Fruit fly (Drosophila melanogaster): ENCODE data around the gene jv.
A peak's percentile ranks its signal among the peaks of the same experiment; 100 is the strongest.

Gene jv

dm6 chr3L:6589429-6590062 is at the start of gene jv:
jv (minus strand) TSS chr3L:6589479.
- TF ChIP-seq CTCF (optimal IDR thresholded peaks at IDR 0.05) = no peak

DNA sequence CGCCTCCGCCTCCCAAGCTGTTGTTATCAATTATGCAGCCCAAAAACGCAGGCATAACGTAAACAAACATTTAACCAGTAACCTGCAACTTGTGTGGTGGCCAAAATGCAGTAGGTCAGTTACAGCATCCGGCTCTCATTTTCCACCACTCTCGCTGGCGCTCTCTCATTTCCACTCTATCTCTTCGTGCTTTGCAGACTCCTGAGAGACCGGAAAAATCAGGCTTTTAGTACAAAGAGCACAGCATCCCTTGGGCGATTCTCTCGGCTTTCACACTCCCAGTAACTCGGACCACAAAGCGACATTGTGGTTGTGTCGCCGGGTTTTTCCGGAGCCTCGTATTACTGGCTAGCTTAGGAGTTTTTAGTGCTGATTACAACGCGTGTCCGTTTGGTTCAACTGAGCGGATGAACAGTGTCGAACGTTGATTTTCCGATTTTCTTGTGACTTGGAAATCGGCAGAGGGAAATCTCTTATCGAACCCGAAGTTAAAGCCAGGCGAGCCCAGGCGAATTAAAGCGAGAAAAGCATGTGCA is 34.5 kb upstream of the jv start, which contains the start of gene GluRIA:
TSS of gene GluRIA (plus strand) at position 364 of the 536 bp plus-strand sequence.
- TF ChIP-seq CG8478 (optimal IDR thresholded peaks at IDR 0.05) = no peak
- no peak for TF ChIP-seq CTCF (optimal IDR thresholded peaks at IDR 0.05)

DNA sequence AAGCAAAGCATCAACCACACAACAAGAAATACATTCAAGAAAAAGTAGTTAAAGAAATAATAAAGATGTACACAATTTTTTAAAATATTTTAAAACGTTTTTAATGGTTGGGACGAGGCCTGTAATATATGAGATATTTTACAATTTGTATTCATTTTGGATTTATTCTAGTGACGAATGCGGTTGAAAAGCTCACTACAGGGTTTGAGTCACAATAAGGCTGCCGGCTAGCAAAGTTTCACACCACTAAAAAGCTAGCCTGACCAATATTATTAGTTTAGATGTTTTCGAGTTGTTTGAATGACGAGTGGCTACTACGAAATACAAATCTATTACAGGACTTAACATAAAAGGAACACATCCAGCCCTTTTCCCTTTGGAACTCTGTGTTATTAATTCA is 29.8 kb upstream of the jv start:
- no peak for TF ChIP-seq CG8478 (optimal IDR thresholded peaks at IDR 0.05)
- no peak for TF ChIP-seq CTCF (optimal IDR thresholded peaks at IDR 0.05)

- no peak for TF ChIP-seq CTCF (optimal IDR thresholded peaks at IDR 0.05)
- no peak for TF ChIP-seq CG8478 (optimal IDR thresholded peaks at IDR 0.05)
Measured at dm6 chr3L:6615181-6615580, 25.9 kb upstream of the jv start.

- TF ChIP-seq CTCF (optimal IDR thresholded peaks at IDR 0.05) = no peak
- TF ChIP-seq CG8478 (optimal IDR thresholded peaks at IDR 0.05) = no peak
Measured at dm6 chr3L:6612637-6613036, 23.4 kb upstream of the jv start.

- no peak for TF ChIP-seq CG8478 (optimal IDR thresholded peaks at IDR 0.05)
- no peak for TF ChIP-seq CTCF (optimal IDR thresholded peaks at IDR 0.05)
Measured at dm6 chr3L:6608884-6609552, 19.7 kb upstream of the jv start, which contains the start of gene axed. axed (plus strand) TSS chr3L:6609325.

DNA sequence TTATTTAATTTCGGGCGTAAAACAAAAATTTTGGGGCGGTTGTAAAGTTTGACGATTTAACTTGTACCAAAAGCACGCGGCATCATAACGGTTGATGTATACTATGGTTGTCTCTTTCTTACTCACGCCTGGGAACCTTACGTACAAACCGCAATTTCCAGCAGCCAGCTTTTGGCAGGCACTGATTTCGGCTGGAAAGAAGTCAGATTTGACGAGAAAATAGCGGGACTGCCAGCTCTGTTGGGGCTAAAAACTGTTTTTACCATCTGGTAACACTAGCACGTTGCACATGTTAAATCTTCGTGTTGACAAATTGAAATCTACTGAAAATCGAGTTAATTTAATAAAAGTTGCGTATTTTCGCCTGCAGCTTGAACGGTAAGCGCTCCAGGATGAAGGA is 16.6 kb upstream of the jv start, which contains the start of gene zpg:
TSS of gene zpg (minus strand) at position 108 of the 400 bp plus-strand sequence.
- TF ChIP-seq CTCF (optimal IDR thresholded peaks at IDR 0.05) = peak; percentile 43 to 53
- TF ChIP-seq CG8478 (optimal IDR thresholded peaks at IDR 0.05) = no peak

- no peak for TF ChIP-seq CTCF (optimal IDR thresholded peaks at IDR 0.05)
- no peak for TF ChIP-seq CG8478 (optimal IDR thresholded peaks at IDR 0.05)
Measured at dm6 chr3L:6603266-6603734, 14.0 kb upstream of the jv start, which contains the start of the genes ndl and Rexo5. ndl (minus strand) TSS chr3L:6603366. Rexo5 (plus strand) TSS chr3L:6603684.

- TF ChIP-seq CG8478 (optimal IDR thresholded peaks at IDR 0.05) = no peak
- no peak for TF ChIP-seq CTCF (optimal IDR thresholded peaks at IDR 0.05)
Measured at dm6 chr3L:6577313-6577852, 11.9 kb downstream of the jv start.

DNA sequence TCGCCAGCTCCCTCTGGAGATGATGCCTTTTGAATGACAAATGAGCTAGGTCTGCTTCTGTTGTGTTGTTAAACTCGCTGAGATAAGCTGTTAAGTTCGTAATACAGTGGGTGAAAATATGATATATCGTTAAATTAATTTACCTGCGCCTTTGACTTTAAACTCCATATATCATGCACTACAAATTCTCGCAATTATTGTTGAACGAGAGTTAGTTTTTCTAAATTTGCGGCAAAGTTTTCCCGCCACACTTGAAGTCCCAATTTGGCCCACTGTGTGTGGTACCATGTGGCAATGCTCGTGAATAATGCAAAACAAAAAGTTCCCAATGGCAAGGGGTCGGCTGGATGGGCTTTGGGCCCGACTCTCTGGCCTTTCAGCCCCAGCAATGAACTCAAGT is 12.6 kb downstream of the jv start:
- TF ChIP-seq CTCF (optimal IDR thresholded peaks at IDR 0.05) = no peak

DNA sequence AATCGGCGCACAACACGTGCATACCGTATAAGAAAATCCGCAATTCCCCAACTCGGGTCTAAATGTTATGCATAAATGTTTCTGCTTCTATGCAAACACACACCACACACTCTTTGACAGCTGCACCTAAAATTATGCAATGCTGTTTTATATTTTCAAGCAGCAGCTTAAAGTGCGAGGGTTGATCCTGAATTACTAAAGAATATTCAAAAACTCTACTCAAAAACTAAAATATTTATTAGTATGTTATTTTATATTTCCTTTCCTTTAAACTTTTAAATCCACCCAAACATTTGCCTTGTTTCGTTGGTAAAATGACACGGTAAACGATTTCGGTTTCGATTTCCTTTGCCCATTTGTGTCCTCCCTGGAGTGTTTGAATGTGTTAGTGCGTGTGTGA is 28.2 kb downstream of the jv start:
- TF ChIP-seq CTCF (optimal IDR thresholded peaks at IDR 0.05) (no peak), CG8478 (optimal IDR thresholded peaks at IDR 0.05) (no peak)

DNA sequence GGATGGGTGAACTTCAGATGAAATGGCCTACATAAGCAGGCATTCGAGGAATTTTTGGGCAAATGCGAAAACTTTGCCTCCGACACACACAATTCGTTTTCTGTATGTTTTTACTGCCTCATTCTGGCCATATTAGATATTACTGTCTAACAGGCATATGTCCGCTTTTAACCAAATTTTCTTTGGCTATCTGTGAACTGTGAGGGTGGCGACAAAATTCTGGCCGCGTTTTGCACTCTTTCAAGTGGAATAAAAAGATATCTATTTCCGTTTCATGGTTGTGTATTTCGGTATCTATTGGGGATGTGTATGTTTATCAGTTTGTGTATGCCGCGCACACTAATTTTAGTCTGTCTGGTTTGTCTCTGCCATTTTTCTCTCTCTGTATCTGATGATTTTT is 30.8 kb downstream of the jv start:
- TF ChIP-seq CG8478 (optimal IDR thresholded peaks at IDR 0.05) (no peak), CTCF (optimal IDR thresholded peaks at IDR 0.05) (no peak)

- no peak for TF ChIP-seq CTCF (optimal IDR thresholded peaks at IDR 0.05)
Measured at dm6 chr3L:6556221-6556620, 33.1 kb downstream of the jv start.

dm6 chr3L:6554056-6554739 is 35.1 kb downstream of the jv start:
- TF ChIP-seq CG8478 (optimal IDR thresholded peaks at IDR 0.05) (no peak), CTCF (optimal IDR thresholded peaks at IDR 0.05) (no peak)

DNA sequence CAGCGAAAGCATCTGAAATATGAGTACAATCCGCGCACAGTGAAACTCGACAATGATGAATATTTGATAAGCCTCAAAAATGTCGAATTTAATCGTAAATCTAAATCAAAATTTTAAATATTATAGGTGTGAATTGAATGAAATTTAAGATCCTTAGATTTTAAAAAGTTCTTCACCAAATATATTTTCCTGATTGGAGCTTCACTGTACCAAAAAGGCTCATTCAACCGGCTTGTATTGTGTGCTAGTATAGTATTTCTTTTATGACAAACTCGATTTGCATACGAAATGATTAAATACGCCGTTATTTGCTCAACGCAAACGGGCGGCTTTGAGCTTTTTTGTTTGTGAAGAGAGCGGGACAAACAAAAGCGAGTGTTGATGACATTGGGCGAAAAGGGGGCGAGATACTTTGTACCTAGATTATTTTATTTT is 36.3 kb downstream of the jv start:
- no peak for TF ChIP-seq CTCF (optimal IDR thresholded peaks at IDR 0.05)
- no peak for TF ChIP-seq CG8478 (optimal IDR thresholded peaks at IDR 0.05)

All from S2 (cell line).